Fruit fly (Drosophila melanogaster): ENCODE results near the gene Pgant4.

Gene Pgant4

dm6 chr2L:3469869-3470268 lies 2.5 kb upstream of the Pgant4 start, which contains the start of the genes Pif1 and CG31776 (continued):
- TF ChIP-seq crol (GFP tag; IDR thresholded peaks at IDR 0.05), result no peak
- no peak for TF ChIP-seq CG10431 (GFP tag; optimal IDR thresholded peaks at IDR 0.05)
- TF ChIP-seq HLH54F (GFP tag; optimal IDR thresholded peaks at IDR 0.05), result no peak
- no peak for TF ChIP-seq schlank (tag; optimal IDR thresholded peaks at IDR 0.05)
- peak; percentile 47 for TF ChIP-seq Dp (GFP tag; optimal IDR thresholded peaks at IDR 0.05)
- no peak for TF ChIP-seq gce (GFP tag; IDR thresholded peaks at IDR 0.05)
- TF ChIP-seq CG7963 (GFP tag; IDR thresholded peaks at IDR 0.05; ENCODE audit: partially characterized antibody), result peak; percentile 66; the same call in 2 of the 3 replicates
- no peak for TF ChIP-seq Atf6 (GFP tag; IDR thresholded peaks at IDR 0.05)
- TF ChIP-seq ato (GFP tag; IDR thresholded peaks at IDR 0.05; ENCODE audit: partially characterized antibody), result peak; percentile 79; the same call in 1 of the 2 replicates
- no peak for TF ChIP-seq corto (GFP tag; optimal IDR thresholded peaks at IDR 0.05)
- TF ChIP-seq Fer1 (GFP tag; optimal IDR thresholded peaks at IDR 0.05), result no peak
- no peak for TF ChIP-seq grau (tag; optimal IDR thresholded peaks at IDR 0.05)
- TF ChIP-seq Doc3 (GFP tag; IDR thresholded peaks at IDR 0.05; ENCODE audit: partially characterized antibody), result peak; percentile 76
- TF ChIP-seq Sry-δ (GFP tag; optimal IDR thresholded peaks at IDR 0.05), result peak; percentile 79
- peak; percentile 24 for TF ChIP-seq CG30020 (tag; optimal IDR thresholded peaks at IDR 0.05)
- TF ChIP-seq B-H1 (GFP tag; IDR thresholded peaks at IDR 0.05), result no peak
- TF ChIP-seq CG6654 (GFP tag; optimal IDR thresholded peaks at IDR 0.05), result no peak
- TF ChIP-seq MBD-R2 (GFP tag; IDR thresholded peaks at IDR 0.05), result peak; percentile 79
- TF ChIP-seq HmgD (GFP tag; optimal IDR thresholded peaks at IDR 0.05), result no peak
- TF ChIP-seq HLH3B (GFP tag; IDR thresholded peaks at IDR 0.05), result no peak
- TF ChIP-seq CG16779 (GFP tag; IDR thresholded peaks at IDR 0.05), result no peak
- no peak for TF ChIP-seq CG15696 (tag; optimal IDR thresholded peaks at IDR 0.05)
- TF ChIP-seq CG31224 (GFP tag; IDR thresholded peaks at IDR 0.05), result no peak
- peak; percentile 88 for TF ChIP-seq CG17186 (GFP tag; optimal IDR thresholded peaks at IDR 0.05)
- TF ChIP-seq MTF-1 (GFP tag; optimal IDR thresholded peaks at IDR 0.05; ENCODE audit: borderline replicate concordance), result no peak
- 0 out of 3 replicates have a peak, but pooled peaks have one; percentile 22 for TF ChIP-seq mld (GFP tag; IDR thresholded peaks at IDR 0.05; ENCODE audit: partially characterized antibody)
- no peak for TF ChIP-seq CG11560 (tag; IDR thresholded peaks at IDR 0.05)
- TF ChIP-seq exex (tag; optimal IDR thresholded peaks at IDR 0.05), result no peak
- no peak for TF ChIP-seq Dek (tag; optimal IDR thresholded peaks at IDR 0.05)
- no peak for TF ChIP-seq slp2 (GFP tag; optimal IDR thresholded peaks at IDR 0.05)
- TF ChIP-seq CG1647 (GFP tag; optimal IDR thresholded peaks at IDR 0.05), result no peak
- no peak for TF ChIP-seq CG18599 (GFP tag; optimal IDR thresholded peaks at IDR 0.05)
- peak; percentile 1 for TF ChIP-seq bcd (GFP tag; optimal IDR thresholded peaks at IDR 0.05)
- TF ChIP-seq Ravus (GFP tag; IDR thresholded peaks at IDR 0.05), result no peak
- TF ChIP-seq pb (GFP tag; optimal IDR thresholded peaks at IDR 0.05), result no peak
- TF ChIP-seq crp (GFP tag; optimal IDR thresholded peaks at IDR 0.05), result peak; percentile 89 to 98
- TF ChIP-seq mam (GFP tag; optimal IDR thresholded peaks at IDR 0.05), result no peak
- peak; percentile 65 for TF ChIP-seq CG9797 (GFP tag; optimal IDR thresholded peaks at IDR 0.05)
- TF ChIP-seq lab (GFP tag; optimal IDR thresholded peaks at IDR 0.05), result no peak
- TF ChIP-seq CG7357 (GFP tag; IDR thresholded peaks at IDR 0.05), result peak; percentile 94
- TF ChIP-seq croc (GFP tag; conservative IDR thresholded peaks at IDR 0.05), result no peak
- peak; percentile 73; the same call in 2 of the 4 replicates for TF ChIP-seq chinmo (GFP tag; IDR thresholded peaks at IDR 0.05; ENCODE audit: partially characterized antibody)
- peak; percentile 51 for TF ChIP-seq Ets97D (GFP tag; optimal IDR thresholded peaks at IDR 0.05)
- no peak for TF ChIP-seq CG6683 (GFP tag; optimal IDR thresholded peaks at IDR 0.05)
- TF ChIP-seq Stat92E (GFP tag; optimal IDR thresholded peaks at IDR 0.05), result no peak
- peak; percentile 68 for TF ChIP-seq CG14710 (tag; optimal IDR thresholded peaks at IDR 0.05)
- no peak for TF ChIP-seq CG4854 (GFP tag; optimal IDR thresholded peaks at IDR 0.05)
- no peak for TF ChIP-seq CG8478 (optimal IDR thresholded peaks at IDR 0.05)
- no peak for TF ChIP-seq br (optimal IDR thresholded peaks at IDR 0.05)
- TF ChIP-seq HmgZ (tag; optimal IDR thresholded peaks at IDR 0.05), result peak; percentile 60
- TF ChIP-seq CTCF (GFP tag; optimal IDR thresholded peaks at IDR 0.05), result peak; percentile 69
